Worm (Caenorhabditis elegans) whole organism, L2 larva: Measurements from ENCODE around the gene W08A12.2.

Source experiments
- R02D3.7 ChIP-seq: fragments of 150-350 bp; optimal IDR thresholded peaks from 2 replicates; lab custom pipeline; 2014; ENCODE audit warnings: missing biosample characterization, missing genetic modification characterization
- blmp-1 ChIP-seq: sonication (generic microtip); optimal IDR thresholded peaks from 2 replicates; lab custom pipeline; 2017; ENCODE audit warnings: missing genetic modification characterization, mild to moderate bottlenecking, missing compliant biosample characterization, antibody characterized with exemption, moderate library complexity; ENCODE audit not compliant: insufficient read depth
- ceh-82 ChIP-seq: fragments of 150-350 bp; optimal IDR thresholded peaks from 2 replicates; lab custom pipeline; 2014; ENCODE audit warnings: missing biosample characterization, missing genetic modification characterization
- egl-27 ChIP-seq: sonication (generic microtip); optimal IDR thresholded peaks from 3 replicates; lab custom pipeline; 2017; ENCODE audit warnings: missing biosample characterization, missing genetic modification reagents, missing genetic modification characterization
- lsy-2 ChIP-seq, 2 experiments: fragments of 150-350 bp in 1 of 2; sonication (generic microtip) in 1 of 2; optimal IDR thresholded peaks; 2 replicates each; lab custom pipeline; 2014 to 2017; ENCODE audit warnings: missing biosample characterization in 2 of 2, missing genetic modification characterization in 2 of 2
- nhr-12 ChIP-seq: fragments of 150-350 bp; optimal IDR thresholded peaks from 2 replicates; lab custom pipeline; 2014; ENCODE audit warnings: missing biosample characterization, missing genetic modification characterization
- nhr-237 ChIP-seq: fragments of 150-350 bp; optimal IDR thresholded peaks from 2 replicates; lab custom pipeline; 2014; ENCODE audit warnings: missing biosample characterization, missing genetic modification characterization
- nhr-25 ChIP-seq: fragments of 150-350 bp; sonication (generic microtip); optimal IDR thresholded peaks from 3 replicates; lab custom pipeline; 2014; ENCODE audit warnings: missing biosample characterization, missing genetic modification characterization
- nhr-6 ChIP-seq: fragments of 150-350 bp; optimal IDR thresholded peaks from 2 replicates; lab custom pipeline; 2014; ENCODE audit warnings: missing biosample characterization, missing genetic modification characterization
- skn-1 ChIP-seq: sonication (generic microtip); optimal IDR thresholded peaks from 2 replicates; lab custom pipeline; 2017; ENCODE audit warnings: missing biosample characterization, missing genetic modification characterization
- snpc-4 ChIP-seq: fragments of 150-350 bp; optimal IDR thresholded peaks from 2 replicates; lab custom pipeline; 2014; ENCODE audit warnings: missing biosample characterization, missing genetic modification characterization
- unc-62 ChIP-seq: fragments of 150-350 bp; optimal IDR thresholded peaks from 2 replicates; lab custom pipeline; 2014; ENCODE audit warnings: missing biosample characterization, missing genetic modification reagents, missing genetic modification characterization
- zag-1 ChIP-seq: fragments of 150-350 bp; optimal IDR thresholded peaks from 2 replicates; lab custom pipeline; 2014; ENCODE audit warnings: missing biosample characterization, missing genetic modification characterization

DNA sequence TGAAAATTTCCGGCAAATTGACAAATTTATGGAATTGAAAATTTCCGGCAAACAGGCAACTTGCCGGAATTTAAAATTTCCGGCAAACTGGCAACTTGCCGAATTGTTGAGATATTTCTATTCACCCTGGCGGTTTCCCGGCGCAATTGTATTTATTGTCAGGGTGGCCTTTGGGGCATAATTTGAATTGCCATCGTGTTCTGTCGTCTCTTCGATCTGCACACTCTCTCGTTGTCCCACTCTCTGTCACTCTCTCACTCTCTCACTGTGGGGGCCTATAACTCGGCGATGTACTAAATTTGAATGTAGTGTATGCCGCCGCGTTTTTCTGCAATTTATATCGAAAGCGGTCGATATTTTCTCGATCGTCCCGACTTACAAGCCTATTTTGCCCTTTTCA is 17.3 kb upstream of the W08A12.2 start:
- TF ChIP-seq zag-1 (no peak), lsy-2 (tag; optimal IDR thresholded peaks at IDR 0.05; lab: Kevin White, UChicago) (no peak), egl-27 (tag; lab: Kevin White, UChicago) (no peak), nhr-237 (tag; lab: Kevin White, UChicago) (no peak), snpc-4 (tag; lab: Kevin White, UChicago) (no peak), nhr-25 (tag; lab: Kevin White, UChicago) (no peak), unc-62 (GFP tag; lab: Kevin White, UChicago) (no peak), nhr-12 (tag; lab: Kevin White, UChicago) (no peak), skn-1 (no peak), blmp-1 (tag; lab: Kevin White, UChicago) (no peak), R02D3.7 (tag; lab: Kevin White, UChicago) (no peak), nhr-6 (no peak), ceh-82 (tag; lab: Kevin White, UChicago) (no peak)
